Fruit fly (Drosophila melanogaster) whole organism, embryonic: Measurements from ENCODE around the gene Elp6.

Source experiments
- Atf3 ChIP-seq: fragments of 200-800 bp; sonication (Bioruptor generic); optimal IDR thresholded peaks from 3 replicates; lab custom pipeline; 2016; ENCODE audit warnings: missing biosample characterization, missing genetic modification characterization
- CG12744 ChIP-seq: fragments of 200-800 bp; sonication (Bioruptor generic); optimal IDR thresholded peaks from 2 replicates; lab custom pipeline; 2016; ENCODE audit warnings: missing biosample characterization, missing genetic modification characterization
- CG12769 ChIP-seq: fragments of 200-800 bp; sonication (Bioruptor generic); optimal IDR thresholded peaks from 2 replicates; lab custom pipeline; 2019; ENCODE audit warnings: missing biosample characterization, mild to moderate bottlenecking, missing genetic modification characterization, moderate library complexity
- CG14014 ChIP-seq: fragments of 200-800 bp; sonication (Bioruptor generic); IDR thresholded peaks from 2 replicates; pipeline ENCODE4 v1.3.6; 2022; ENCODE audit warnings: missing biosample characterization, missing genetic modification characterization
- CG15073 ChIP-seq: fragments of 200-800 bp; sonication (Bioruptor generic); optimal IDR thresholded peaks from 2 replicates; lab custom pipeline; 2016; ENCODE audit warnings: missing biosample characterization, missing genetic modification characterization
- CG15269 ChIP-seq: fragments of 200-800 bp; sonication (Bioruptor generic); optimal IDR thresholded peaks from 2 replicates; lab custom pipeline; 2018; ENCODE audit warnings: missing biosample characterization, mild to moderate bottlenecking, missing genetic modification characterization, moderate library complexity
- CG1603 ChIP-seq: fragments of 200-800 bp; sonication (Bioruptor generic); optimal IDR thresholded peaks from 2 replicates; lab custom pipeline; 2019; ENCODE audit warnings: missing biosample characterization, mild to moderate bottlenecking, missing genetic modification characterization, moderate library complexity
- CG17829 ChIP-seq: fragments of 200-800 bp; optimal IDR thresholded peaks from 2 replicates; lab custom pipeline; 2019; ENCODE audit warnings: missing biosample characterization, mild to moderate bottlenecking, missing genetic modification characterization, moderate library complexity
- CG18476 ChIP-seq: fragments of 200-800 bp; sonication (Bioruptor generic); optimal IDR thresholded peaks from 2 replicates; lab custom pipeline; 2016; ENCODE audit warnings: missing biosample characterization, mild to moderate bottlenecking, missing genetic modification characterization
- CG2120 ChIP-seq: fragments of 200-800 bp; sonication (Bioruptor generic); optimal IDR thresholded peaks from 3 replicates; lab custom pipeline; 2016; ENCODE audit warnings: missing biosample characterization, missing genetic modification characterization
- CG2129 ChIP-seq: fragments of 200-800 bp; sonication (Bioruptor generic); IDR thresholded peaks from 2 replicates; pipeline ENCODE4 v1.3.6; 2022; ENCODE audit warnings: missing biosample characterization, missing genetic modification characterization; ENCODE audit not compliant: partially characterized antibody
- CG2202 ChIP-seq: fragments of 200-800 bp; sonication (Bioruptor generic); optimal IDR thresholded peaks from 2 replicates; lab custom pipeline; 2018; ENCODE audit warnings: missing biosample characterization, mild to moderate bottlenecking, missing genetic modification characterization
- CG30431 ChIP-seq: fragments of 200-800 bp; sonication (Bioruptor generic); optimal IDR thresholded peaks from 2 replicates; lab custom pipeline; 2017; ENCODE audit warnings: missing biosample characterization, missing genetic modification characterization
- CG3065 ChIP-seq: fragments of 200-800 bp; sonication (Bioruptor generic); optimal IDR thresholded peaks from 2 replicates; lab custom pipeline; 2016; ENCODE audit warnings: missing biosample characterization, missing genetic modification characterization
- CG32767 ChIP-seq: fragments of 200-800 bp; sonication (Bioruptor generic); IDR thresholded peaks from 2 replicates; pipeline ENCODE4 v1.3.6; 2022; ENCODE audit warnings: missing biosample characterization, missing genetic modification characterization
- CG34224 ChIP-seq: fragments of 200-800 bp; sonication (Bioruptor generic); IDR thresholded peaks from 3 replicates; pipeline ENCODE4 v1.3.6; 2022; ENCODE audit warnings: missing biosample characterization, missing genetic modification characterization; ENCODE audit not compliant: partially characterized antibody
- CG4730 ChIP-seq: fragments of 200-800 bp; sonication (Bioruptor generic); IDR thresholded peaks from 2 replicates; pipeline ENCODE4 v1.3.6; 2022; ENCODE audit warnings: missing biosample characterization, missing genetic modification characterization
- CG6683 ChIP-seq: fragments of 200-800 bp; sonication (Bioruptor generic); optimal IDR thresholded peaks from 2 replicates; lab custom pipeline; 2017; ENCODE audit warnings: missing biosample characterization, mild to moderate bottlenecking, missing genetic modification characterization, missing genetic modification reagents
- CG8388 ChIP-seq: fragments of 200-800 bp; sonication (Bioruptor generic); optimal IDR thresholded peaks from 2 replicates; lab custom pipeline; 2019; ENCODE audit warnings: missing biosample characterization, mild to moderate bottlenecking, missing genetic modification characterization, moderate library complexity
- CG8924 ChIP-seq: fragments of 200-800 bp; optimal IDR thresholded peaks from 3 replicates; lab custom pipeline; 2019; ENCODE audit warnings: missing biosample characterization, mild to moderate bottlenecking, missing genetic modification characterization, moderate library complexity
- CG8944 ChIP-seq: fragments of 200-800 bp; sonication (Bioruptor generic); optimal IDR thresholded peaks from 3 replicates; lab custom pipeline; 2016; ENCODE audit warnings: missing biosample characterization, missing genetic modification characterization
- CG9876 ChIP-seq: fragments of 200-800 bp; sonication (Bioruptor generic); optimal IDR thresholded peaks from 2 replicates; lab custom pipeline; 2016; ENCODE audit warnings: missing biosample characterization, missing genetic modification characterization
- CG9932 ChIP-seq: fragments of 200-800 bp; sonication (Bioruptor generic); IDR thresholded peaks from 2 replicates; pipeline ENCODE4 v1.3.6; 2022; ENCODE audit warnings: missing biosample characterization, missing genetic modification characterization
- D19A ChIP-seq: fragments of 200-800 bp; optimal IDR thresholded peaks from 3 replicates; lab custom pipeline; 2019; ENCODE audit warnings: missing biosample characterization, mild to moderate bottlenecking, missing genetic modification characterization, moderate library complexity
- Hey ChIP-seq: fragments of 200-800 bp; sonication (Bioruptor generic); optimal IDR thresholded peaks from 3 replicates; lab custom pipeline; 2018; ENCODE audit warnings: missing biosample characterization, mild to moderate bottlenecking, missing genetic modification characterization
- NC2β ChIP-seq: fragments of 200-800 bp; sonication (Bioruptor generic); optimal IDR thresholded peaks from 2 replicates; lab custom pipeline; 2016; ENCODE audit warnings: missing biosample characterization, missing genetic modification characterization
- NFAT ChIP-seq: fragments of 200-800 bp; sonication (Bioruptor generic); IDR thresholded peaks from 2 replicates; pipeline ENCODE4 v1.3.6; 2022; ENCODE audit warnings: missing biosample characterization, missing genetic modification characterization
- Nf-YA ChIP-seq: fragments of 200-800 bp; sonication (Bioruptor generic); IDR thresholded peaks from 2 replicates; pipeline ENCODE4 v1.3.6; 2022; ENCODE audit warnings: missing biosample characterization, missing genetic modification characterization
- Pdp1 ChIP-seq, 2 experiments: fragments of 200-800 bp; sonication (Bioruptor generic); optimal IDR thresholded peaks; 3 replicates each; lab custom pipeline; 2016; ENCODE audit warnings: missing biosample characterization in 2 of 2, missing genetic modification characterization in 2 of 2, mild to moderate bottlenecking in 1 of 2, moderate library complexity in 1 of 2
- Rx ChIP-seq: fragments of 200-800 bp; sonication (Bioruptor generic); IDR thresholded peaks from 2 replicates; pipeline ENCODE4 v1.3.6; 2022; ENCODE audit warnings: missing biosample characterization, missing genetic modification characterization
- Side ChIP-seq: fragments of 200-800 bp; sonication (Bioruptor generic); optimal IDR thresholded peaks from 2 replicates; lab custom pipeline; 2016; ENCODE audit warnings: missing biosample characterization, missing genetic modification characterization
- Usf ChIP-seq: fragments of 200-800 bp; sonication (Bioruptor generic); optimal IDR thresholded peaks from 2 replicates; lab custom pipeline; 2017; ENCODE audit warnings: missing genotype, missing biosample characterization, missing genetic modification characterization
- bcd ChIP-seq: fragments of 200-800 bp; sonication (Bioruptor generic); optimal IDR thresholded peaks from 2 replicates; lab custom pipeline; 2017; ENCODE audit warnings: missing biosample characterization, mild to moderate bottlenecking, missing genetic modification characterization
- crc ChIP-seq: fragments of 200-800 bp; sonication (Bioruptor generic); optimal IDR thresholded peaks from 2 replicates; lab custom pipeline; 2016; ENCODE audit warnings: missing biosample characterization, missing genetic modification characterization
- dpn ChIP-seq, 2 experiments: fragments of 200-800 bp; sonication (Bioruptor generic); optimal IDR thresholded peaks; 3 replicates each; lab custom pipeline; 2016; ENCODE audit warnings: missing biosample characterization in 2 of 2, missing genetic modification characterization in 2 of 2
- ems ChIP-seq: fragments of 200-800 bp; sonication (Bioruptor generic); optimal IDR thresholded peaks from 3 replicates; lab custom pipeline; 2016; ENCODE audit warnings: missing biosample characterization, missing genetic modification characterization
- fd3F ChIP-seq: fragments of 200-800 bp; sonication (Bioruptor generic); optimal IDR thresholded peaks from 2 replicates; lab custom pipeline; 2018; ENCODE audit warnings: missing biosample characterization, mild to moderate bottlenecking, missing genetic modification characterization, moderate library complexity
- gcm2 ChIP-seq: fragments of 200-800 bp; sonication (Bioruptor generic); optimal IDR thresholded peaks from 2 replicates; lab custom pipeline; 2016; ENCODE audit warnings: missing biosample characterization, missing genetic modification characterization
- klu ChIP-seq: fragments of 200-800 bp; sonication (Bioruptor generic); IDR thresholded peaks from 2 replicates; pipeline ENCODE4 v1.3.6; 2022; ENCODE audit warnings: missing biosample characterization, missing genetic modification characterization
- lola ChIP-seq, 3 experiments: fragments of >200 bp in 2 of 3; fragments of 200-800 bp in 1 of 3; sonication (Bioruptor generic) in 1 of 3; optimal IDR thresholded peaks; 2 replicates each; lab custom pipeline; 2017 to 2019; ENCODE audit warnings: missing biosample characterization in 3 of 3, missing genetic modification characterization in 3 of 3, mild to moderate bottlenecking in 1 of 3, moderate library complexity in 1 of 3
- mam ChIP-seq: fragments of 200-800 bp; sonication (Bioruptor generic); optimal IDR thresholded peaks from 3 replicates; lab custom pipeline; 2016; ENCODE audit warnings: missing biosample characterization, missing genetic modification characterization
- mirr ChIP-seq: fragments of 200-800 bp; sonication (Bioruptor generic); optimal IDR thresholded peaks from 3 replicates; lab custom pipeline; 2018; ENCODE audit warnings: missing biosample characterization, mild to moderate bottlenecking, missing genetic modification characterization
- otp ChIP-seq: fragments of 200-800 bp; sonication (Bioruptor generic); IDR thresholded peaks from 3 replicates; pipeline ENCODE4, ENCODE4 v1.3.6; 2022; ENCODE audit warnings: missing biosample characterization, missing genetic modification characterization
- pnt ChIP-seq: fragments of 200-800 bp; sonication (Bioruptor generic); optimal IDR thresholded peaks from 3 replicates; lab custom pipeline; 2016; ENCODE audit warnings: missing biosample characterization, missing genetic modification characterization
- rib ChIP-seq: fragments of 200-800 bp; sonication (Bioruptor generic); IDR thresholded peaks from 2 replicates; pipeline ENCODE4 v1.3.6; 2022; ENCODE audit warnings: missing biosample characterization, missing genetic modification characterization
- slp2 ChIP-seq: fragments of 200-800 bp; sonication (Bioruptor generic); optimal IDR thresholded peaks from 2 replicates; lab custom pipeline; 2016; ENCODE audit warnings: missing biosample characterization, missing genetic modification characterization
- sr ChIP-seq: fragments of 200-800 bp; sonication (Bioruptor generic); IDR thresholded peaks from 3 replicates; pipeline ENCODE4 v1.3.6; 2022; ENCODE audit warnings: missing biosample characterization, missing genetic modification characterization
- stc ChIP-seq: fragments of 200-800 bp; sonication (Bioruptor generic); IDR thresholded peaks from 2 replicates; pipeline ENCODE4 v1.3.6; 2022; ENCODE audit warnings: missing biosample characterization, missing genetic modification characterization
- tio ChIP-seq: fragments of 200-800 bp; sonication (Bioruptor generic); optimal IDR thresholded peaks from 2 replicates; lab custom pipeline; 2017; ENCODE audit warnings: missing biosample characterization, missing genetic modification characterization, inconsistent platforms
- zen ChIP-seq: fragments of 200-800 bp; sonication (Bioruptor generic); optimal IDR thresholded peaks from 3 replicates; lab custom pipeline; 2018; ENCODE audit warnings: missing biosample characterization, mild to moderate bottlenecking, missing genetic modification characterization, moderate library complexity

The Elp6 gene

dm6 chr3R:13381744-13382435 is 15.2 kb upstream of the Elp6 start, which contains the start of the genes mRpS21 and Droj2 (continued):
- TF ChIP-seq D19A (tag; lab: Kevin White, UChicago) (peak; percentile 20), mam (peak; percentile 61), CG6683 (GFP tag; lab: Kevin White, UChicago) (no peak), Rx (GFP tag; lab: Robert Waterston, UW) (no peak), CG9932 (GFP tag; lab: Robert Waterston, UW) (peak; percentile 77), CG18476 (GFP tag; lab: Kevin White, UChicago) (peak; percentile 16), CG14014 (GFP tag; lab: Robert Waterston, UW) (peak; percentile 43; the same call in 1 of the 2 replicates), CG1603 (peak; percentile 24), Pdp1 (GFP tag; optimal IDR thresholded peaks at IDR 0.05; lab: Kevin White, UChicago) (peak; percentile 38 to 78), Atf3 (GFP tag; lab: Kevin White, UChicago) (no peak), CG8924 (tag; lab: Kevin White, UChicago) (peak; percentile 83), NC2β (GFP tag; lab: Kevin White, UChicago) (peak; percentile 21), CG30431 (GFP tag; lab: Kevin White, UChicago) (no peak), ems (peak; percentile 15), CG4730 (no peak), CG3065 (GFP tag; lab: Kevin White, UChicago) (no peak), NFAT (GFP tag; lab: Robert Waterston, UW) (peak; percentile 52), CG12744 (GFP tag; lab: Kevin White, UChicago) (peak; percentile 9), rib (GFP tag; lab: Robert Waterston, UW) (peak; percentile 31; the same call in 1 of the 2 replicates), CG12769 (peak; percentile 55), bcd (peak; percentile 57), CG34224 (GFP tag; lab: Robert Waterston, UW) (no peak), CG32767 (no peak), lola (GFP tag; optimal IDR thresholded peaks at IDR 0.05; lab: Kevin White, UChicago) (peak in 1 of 3 experiments; percentile 58), mirr (peak; percentile 17), gcm2 (GFP tag; lab: Kevin White, UChicago) (no peak), Usf (no peak), CG15269 (tag; lab: Kevin White, UChicago) (peak; percentile 46), CG9876 (GFP tag; lab: Kevin White, UChicago) (no peak), sr (GFP tag; lab: Robert Waterston, UW) (0 out of 3 replicates have a peak, but pooled peaks have one; percentile 19), Nf-YA (no peak), Side (GFP tag; lab: Kevin White, UChicago) (no peak), Hey (no peak), CG2202 (tag; lab: Kevin White, UChicago) (no peak), zen (tag; lab: Kevin White, UChicago) (peak; percentile 79), CG2120 (GFP tag; lab: Kevin White, UChicago) (peak; percentile 83), crc (GFP tag; lab: Kevin White, UChicago) (peak; percentile 6), CG15073 (no peak), CG8388 (GFP tag; lab: Kevin White, UChicago) (peak; percentile 39), fd3F (GFP tag; lab: Kevin White, UChicago) (peak; percentile 48), stc (GFP tag; lab: Robert Waterston, UW) (no peak), CG17829 (tag; lab: Kevin White, UChicago) (peak; percentile 89), CG2129 (GFP tag; lab: Robert Waterston, UW) (no peak), tio (no peak), slp2 (peak; percentile 26), pnt (no peak), klu (peak; percentile 35; the same call in 1 of the 2 replicates), CG8944 (peak; percentile 36), dpn (GFP tag; optimal IDR thresholded peaks at IDR 0.05; lab: Kevin White, UChicago) (peak; percentile 50 to 52), otp (GFP tag; lab: Robert Waterston, UW) (peak; percentile 26; the same call in 1 of the 3 replicates)
